Fruit fly (Drosophila melanogaster): ENCODE data around the gene CG6136.

DNA sequence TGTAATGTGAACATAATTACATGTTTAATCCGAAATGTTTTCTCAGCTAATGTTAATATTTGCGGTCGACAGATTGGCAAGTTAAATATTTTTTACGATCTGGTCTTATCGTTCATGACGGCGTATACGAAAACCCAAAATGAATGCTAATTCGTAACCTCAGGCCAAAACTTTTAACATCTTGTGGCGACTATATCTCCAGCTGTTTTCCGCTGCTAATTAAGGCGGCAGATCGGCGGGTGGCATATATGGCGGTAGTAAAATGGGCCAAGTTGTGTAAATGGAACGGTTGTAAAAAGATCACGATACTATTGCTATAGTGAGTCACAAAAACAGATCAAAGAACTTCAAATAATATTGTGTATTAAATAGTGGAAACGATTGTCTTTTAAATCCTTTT, 34.4 kb upstream of the CG6136 start:
- TF ChIP-seq CG6854 (GFP tag; optimal IDR thresholded peaks at IDR 0.05) (no peak), Hr4 (GFP tag; optimal IDR thresholded peaks at IDR 0.05) (no peak), Eip93F (GFP tag; optimal IDR thresholded peaks at IDR 0.05) (no peak), cyc (GFP tag; optimal IDR thresholded peaks at IDR 0.05) (no peak), CG8319 (GFP tag; optimal IDR thresholded peaks at IDR 0.05) (no peak), fkh (GFP tag; optimal IDR thresholded peaks at IDR 0.05) (no peak), spab (GFP tag; optimal IDR thresholded peaks at IDR 0.05) (no peak), CG16779 (tag; optimal IDR thresholded peaks at IDR 0.05) (no peak), CG6163 (GFP tag; IDR thresholded peaks at IDR 0.05) (no peak), CG8632 (GFP tag; optimal IDR thresholded peaks at IDR 0.05) (no peak), Sox15 (GFP tag; optimal IDR thresholded peaks at IDR 0.05) (no peak)

Measured in whole organism, prepupa.